Worm (Caenorhabditis elegans): Measurements from ENCODE around the gene M04G7.5.

Gene M04G7.5

ce11 chrIV:454816-455215 lies at the start of gene M04G7.5, which contains the start of gene Y66H1A.8:
Gene M04G7.5 (plus strand): TSS chrIV:455073.
Gene Y66H1A.8 (minus strand): TSS chrIV:454916.
- TF ChIP-seq unc-62 (GFP tag; optimal IDR thresholded peaks at IDR 0.05): no peak

DNA sequence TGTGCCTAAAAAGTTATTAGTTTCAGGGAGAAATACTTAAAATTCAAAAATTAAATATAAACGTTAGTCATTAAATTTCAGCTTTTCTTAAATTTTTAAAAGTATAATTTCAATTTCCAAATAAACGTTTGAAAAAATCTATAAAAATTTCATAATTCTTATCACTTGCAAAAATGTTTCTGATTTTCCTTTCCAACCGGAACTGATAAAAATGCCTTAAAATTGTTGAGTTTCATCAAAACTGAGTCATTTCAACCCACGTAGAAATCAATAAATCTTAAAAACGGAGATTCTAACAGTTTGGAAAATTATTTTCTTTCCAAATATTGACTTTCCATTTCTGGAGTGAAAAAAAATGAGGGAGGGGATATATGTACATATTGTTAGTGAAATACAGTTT lies 46.0 kb upstream of the M04G7.5 start:
- no peak for TF ChIP-seq unc-62 (GFP tag; optimal IDR thresholded peaks at IDR 0.05)

- TF ChIP-seq unc-62 (GFP tag; optimal IDR thresholded peaks at IDR 0.05): no peak
These were observed 44.9 kb upstream of the M04G7.5 start, which contains the start of gene kgb-1 for ce11 chrIV:409935-410334. Gene kgb-1 (minus strand): TSS chrIV:410035.

DNA sequence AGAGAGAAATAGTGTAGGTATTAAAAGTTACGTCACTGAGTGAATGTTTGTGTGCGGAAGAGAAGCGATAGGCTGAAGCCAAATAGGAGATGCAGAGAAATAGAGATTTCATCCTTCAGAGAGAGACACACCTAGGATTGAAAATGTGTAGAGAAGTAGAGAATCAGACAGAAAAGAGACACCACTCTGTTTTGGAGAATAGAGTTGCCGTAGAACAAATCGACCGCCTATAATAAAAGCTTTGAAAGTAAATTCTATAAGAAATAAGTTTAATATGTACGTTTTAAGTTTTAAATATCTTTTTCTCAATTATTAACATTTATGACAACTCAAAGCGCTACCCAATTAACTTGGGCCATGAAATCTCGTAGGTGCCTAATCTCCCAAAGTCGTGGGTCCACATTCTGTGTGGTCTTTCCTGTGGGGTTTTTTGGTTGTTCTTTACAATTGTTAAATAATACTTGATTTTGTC lies 44.4 kb upstream of the M04G7.5 start, which contains the start of gene T07A9.12:
TSS of gene T07A9.12 (plus strand) at position 448 of the 472 bp plus-strand sequence.
- no peak for TF ChIP-seq unc-62 (GFP tag; optimal IDR thresholded peaks at IDR 0.05)

- TF ChIP-seq unc-62 (GFP tag; optimal IDR thresholded peaks at IDR 0.05): no peak
These were observed 35.2 kb upstream of the M04G7.5 start, which contains the start of gene eri-1 for ce11 chrIV:419674-420073. Gene eri-1 (minus strand): TSS chrIV:419958.

DNA sequence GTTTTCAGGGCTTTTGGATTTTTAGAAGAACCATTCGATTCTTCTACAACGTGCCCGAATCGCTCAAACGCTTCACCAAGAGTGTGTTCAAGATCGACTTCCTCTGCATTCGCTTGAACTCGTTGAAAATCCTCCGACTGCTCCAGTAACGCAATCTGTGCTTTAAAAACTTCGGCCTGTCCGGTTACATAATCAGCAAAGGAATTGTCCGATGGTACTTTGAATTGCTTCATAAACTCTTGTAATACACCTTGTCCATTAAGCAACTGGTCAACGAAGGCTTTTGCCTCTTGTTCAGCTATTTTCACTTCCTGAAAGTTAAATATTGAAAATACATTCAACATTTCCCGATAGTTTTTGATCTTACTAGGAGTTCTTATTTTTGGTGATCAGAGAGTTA lies 34.2 kb upstream of the M04G7.5 start:
- no peak for TF ChIP-seq unc-62 (GFP tag; optimal IDR thresholded peaks at IDR 0.05)

DNA sequence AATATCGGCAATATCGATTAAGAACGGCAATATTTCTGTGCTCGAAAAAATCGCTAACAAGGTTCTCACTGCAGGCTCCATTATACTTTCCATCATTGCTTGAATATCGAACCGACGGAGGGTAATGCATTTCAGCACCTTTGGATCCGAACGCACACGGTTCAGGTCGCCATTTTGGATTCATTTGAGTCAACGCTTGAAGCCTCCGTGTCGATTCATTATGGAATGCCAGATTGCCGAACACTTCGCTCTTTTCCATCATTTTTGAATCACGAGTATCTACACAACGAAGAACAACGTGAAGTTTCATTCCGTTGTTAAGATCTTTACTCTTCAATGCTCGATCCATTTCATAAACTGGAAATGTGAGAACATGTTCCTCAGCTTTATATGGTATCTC lies 32.8 kb upstream of the M04G7.5 start:
- TF ChIP-seq unc-62 (GFP tag; optimal IDR thresholded peaks at IDR 0.05): no peak

- no peak for TF ChIP-seq unc-62 (GFP tag; optimal IDR thresholded peaks at IDR 0.05)
These were observed 29.8 kb upstream of the M04G7.5 start, which contains the start of gene daf-18 for ce11 chrIV:425052-425451. Gene daf-18 (minus strand): TSS chrIV:425177.

DNA sequence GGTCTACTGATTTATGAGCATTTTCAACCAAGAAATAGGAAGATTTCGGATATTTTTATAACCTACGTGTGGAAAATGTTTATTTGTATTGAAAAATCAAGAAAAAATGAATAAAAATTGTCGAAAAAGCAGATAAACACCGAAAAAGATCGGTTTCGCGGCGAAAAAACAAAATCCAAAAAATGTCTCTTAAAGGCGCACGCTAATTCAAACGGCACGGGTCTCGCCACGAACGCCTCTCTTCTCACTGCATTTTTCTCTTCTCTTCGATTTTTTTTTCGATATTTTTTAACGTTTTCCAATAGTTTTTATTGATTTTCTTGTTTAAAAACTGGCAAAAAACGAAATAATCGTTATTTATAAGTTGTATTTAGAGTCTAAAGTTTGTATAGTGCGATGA lies 29.3 kb upstream of the M04G7.5 start:
- no peak for TF ChIP-seq unc-62 (GFP tag; optimal IDR thresholded peaks at IDR 0.05)

DNA sequence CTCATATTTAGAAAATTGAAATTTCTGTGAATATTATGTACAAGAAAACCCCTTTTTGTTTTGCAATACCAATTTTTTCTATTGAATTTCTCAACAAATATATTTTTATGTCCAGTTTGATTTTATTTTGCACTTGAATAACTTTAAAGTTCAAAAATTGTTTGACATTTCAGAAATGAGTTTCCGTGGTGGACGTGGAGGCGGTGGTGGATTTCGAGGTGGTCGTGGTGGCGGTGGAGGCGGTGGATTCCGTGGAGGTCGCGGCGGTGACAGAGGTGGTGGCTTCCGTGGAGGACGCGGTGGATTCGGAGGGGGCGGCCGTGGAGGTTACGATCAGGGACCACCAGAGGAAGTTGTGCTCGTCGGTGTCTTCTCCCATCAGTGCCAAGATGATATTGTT lies 28.9 kb upstream of the M04G7.5 start, which contains the start of gene garr-1:
TSS of gene garr-1 (plus strand) at position 174 of the 400 bp plus-strand sequence.
- TF ChIP-seq unc-62 (GFP tag; optimal IDR thresholded peaks at IDR 0.05): no peak

DNA sequence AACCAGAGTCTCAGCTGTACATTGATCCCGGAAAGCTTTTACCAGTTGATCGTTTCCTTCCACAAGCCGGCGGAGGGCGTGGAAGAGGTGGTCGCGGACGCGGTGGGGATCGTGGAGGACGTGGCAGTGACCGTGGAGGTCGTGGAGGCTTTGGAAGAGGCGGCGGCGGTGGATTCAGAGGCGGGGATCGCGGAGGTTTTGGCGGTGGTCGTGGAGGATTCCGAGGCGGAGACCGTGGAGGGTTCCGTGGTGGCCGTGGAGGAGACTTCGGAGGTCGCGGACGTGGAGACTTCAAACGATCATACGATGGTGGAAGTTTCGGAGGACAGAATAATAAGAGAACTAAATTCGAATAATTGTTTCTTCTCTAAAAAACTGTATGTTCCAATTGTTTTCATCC lies 28.3 kb upstream of the M04G7.5 start:
- no peak for TF ChIP-seq unc-62 (GFP tag; optimal IDR thresholded peaks at IDR 0.05)

DNA sequence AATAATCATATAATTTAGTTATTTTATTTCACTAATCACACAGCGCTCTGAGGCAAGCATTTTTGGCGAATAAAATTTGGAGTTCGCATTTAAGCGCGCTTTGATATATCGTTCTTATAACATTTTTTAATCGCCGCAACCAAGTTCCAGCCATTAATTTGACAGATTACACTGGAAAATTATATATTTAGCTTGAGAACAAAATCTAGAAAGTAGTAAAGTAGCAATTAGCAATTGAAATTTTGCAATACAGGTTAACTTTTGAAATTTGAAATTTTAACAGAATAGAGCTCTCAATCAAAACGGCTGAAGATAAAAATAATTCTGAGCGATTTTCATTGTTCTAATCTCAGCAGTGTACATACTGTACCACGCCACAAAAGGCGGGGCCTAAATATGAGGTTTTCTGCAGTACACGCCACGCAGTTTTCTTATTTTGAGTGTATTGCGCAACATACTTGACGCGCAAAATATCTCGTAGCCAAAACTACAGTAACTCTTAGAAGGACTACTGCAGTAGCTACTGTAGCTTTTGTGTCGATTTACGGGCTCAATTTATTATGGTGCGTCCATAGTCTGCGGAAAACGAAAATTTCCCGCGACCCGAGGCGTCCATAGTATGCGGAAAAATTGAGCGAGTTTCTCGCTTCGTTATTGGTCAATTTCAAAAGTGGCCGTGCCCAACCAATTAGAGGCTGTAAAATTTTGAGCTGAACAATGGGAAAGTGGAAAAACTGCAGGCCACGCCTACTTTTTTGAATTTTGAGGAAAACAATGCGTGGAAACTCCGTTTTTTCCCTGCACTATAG lies 27.6 kb upstream of the M04G7.5 start:
- TF ChIP-seq unc-62 (GFP tag; optimal IDR thresholded peaks at IDR 0.05): no peak

- no peak for TF ChIP-seq unc-62 (GFP tag; optimal IDR thresholded peaks at IDR 0.05)
These were observed 26.0 kb upstream of the M04G7.5 start, which contains the start of gene Y66H1A.5 for ce11 chrIV:428869-429268. Gene Y66H1A.5 (minus strand): TSS chrIV:429133.

DNA sequence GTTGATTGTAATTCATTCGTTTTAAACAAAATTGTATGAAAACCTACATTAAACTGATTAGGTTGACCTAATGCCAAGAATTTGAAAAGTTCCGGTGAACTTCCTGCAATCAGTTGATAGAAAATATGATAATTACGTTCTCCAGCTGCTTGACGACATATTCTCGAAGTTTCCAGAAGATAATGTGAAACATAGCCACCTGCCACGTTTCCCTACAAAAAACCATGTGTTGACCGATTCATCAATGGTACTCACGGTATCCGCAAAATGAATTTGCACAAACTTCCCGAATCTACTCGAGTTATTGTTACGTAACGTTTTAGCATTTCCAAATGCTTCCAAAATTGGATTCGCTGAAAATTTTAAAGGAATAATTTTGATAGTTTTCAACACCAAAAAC lies 16.5 kb upstream of the M04G7.5 start:
- no peak for TF ChIP-seq unc-62 (GFP tag; optimal IDR thresholded peaks at IDR 0.05)

DNA sequence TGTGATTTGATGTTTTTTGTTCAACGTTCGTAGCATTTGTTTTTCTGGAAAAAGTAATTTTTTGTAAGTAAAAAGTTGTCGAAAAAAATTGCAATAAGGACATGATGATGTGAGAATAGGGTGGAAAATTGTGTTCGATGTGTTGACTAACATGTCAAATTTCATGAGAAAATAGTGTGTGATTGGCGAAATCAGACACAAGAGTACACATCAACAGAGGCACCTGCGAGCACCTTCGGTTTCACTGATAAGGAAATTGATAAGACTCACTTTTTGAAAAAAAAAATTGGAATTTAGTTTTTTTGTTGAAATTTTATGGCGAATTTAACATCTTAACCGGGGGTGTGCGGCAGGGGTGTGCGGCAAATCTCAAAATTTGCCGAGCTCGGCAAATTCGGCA lies 14.4 kb upstream of the M04G7.5 start, which contains the start of gene hum-8:
TSS of gene hum-8 (minus strand) at position 46 of the 400 bp plus-strand sequence.
- no peak for TF ChIP-seq unc-62 (GFP tag; optimal IDR thresholded peaks at IDR 0.05)

ce11 chrIV:443622-444021 lies 11.3 kb upstream of the M04G7.5 start, which contains the start of gene mrpl-55:
Gene mrpl-55 (plus strand): TSS chrIV:443985.
- TF ChIP-seq unc-62 (GFP tag; optimal IDR thresholded peaks at IDR 0.05): no peak

- no peak for TF ChIP-seq unc-62 (GFP tag; optimal IDR thresholded peaks at IDR 0.05)
These were observed 9.5 kb upstream of the M04G7.5 start, which contains the start of gene dpm-1 for ce11 chrIV:445377-445776. Gene dpm-1 (plus strand): TSS chrIV:445677.

Measured in whole organism, dauer.